Fruit fly (Drosophila melanogaster): ENCODE data around the gene mtg.

Gene mtg

DNA sequence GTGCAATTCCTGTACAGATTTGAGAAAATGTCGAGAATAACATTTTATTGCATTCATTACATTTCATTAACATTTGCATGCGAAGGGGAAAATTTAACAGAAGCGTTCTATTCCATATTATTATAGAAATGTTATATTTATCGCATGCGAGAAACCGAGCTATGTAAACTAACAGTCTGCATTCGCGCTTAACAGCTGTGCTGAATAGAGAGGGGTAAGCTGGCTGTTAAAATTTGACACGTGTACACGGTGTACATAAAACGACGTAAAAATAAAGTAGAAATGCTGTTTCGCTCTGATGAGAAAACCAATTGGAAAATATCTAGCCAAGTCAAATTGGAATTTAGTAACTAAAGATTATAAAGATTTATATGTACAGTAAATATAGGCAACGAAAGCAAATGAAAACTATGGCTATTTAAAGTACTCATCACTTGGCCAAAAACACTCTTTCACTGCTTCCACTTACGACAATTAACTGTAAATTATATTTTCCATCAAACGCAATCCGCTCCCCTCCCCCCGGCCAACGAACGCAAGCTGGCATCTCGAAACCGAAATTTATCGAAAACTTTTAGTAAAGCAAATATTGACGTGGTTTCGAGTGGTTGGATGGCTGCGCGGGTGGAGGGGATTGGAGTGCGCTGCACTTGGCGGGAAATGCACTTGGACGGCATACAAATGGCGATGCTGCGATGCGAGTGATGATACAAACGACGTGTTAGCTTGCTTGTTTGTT, 56.1 kb downstream of the mtg start (continued):
- TF ChIP-seq ato (GFP tag; IDR thresholded peaks at IDR 0.05; ENCODE audit: partially characterized antibody) (no peak; the same call in 1 of the 2 replicates), bbx (GFP tag; IDR thresholded peaks at IDR 0.05; ENCODE audit: partially characterized antibody) (peak; percentile 62; the same call in 1 of the 2 replicates), CG17359 (tag; optimal IDR thresholded peaks at IDR 0.05) (no peak), Fer3 (tag; optimal IDR thresholded peaks at IDR 0.05) (no peak), CG17568 (GFP tag; optimal IDR thresholded peaks at IDR 0.05) (no peak), NC2α (GFP tag; optimal IDR thresholded peaks at IDR 0.05) (no peak), otp (GFP tag; IDR thresholded peaks at IDR 0.05) (no peak), D (optimal IDR thresholded peaks at IDR 0.05) (peak; percentile 37), D (GFP tag; optimal IDR thresholded peaks at IDR 0.05) (no peak), CG2199 (GFP tag; IDR thresholded peaks at IDR 0.05) (peak; percentile 45; the same call in 1 of the 3 replicates), Hey (tag; optimal IDR thresholded peaks at IDR 0.05) (no peak), CG31441 (GFP tag; IDR thresholded peaks at IDR 0.05) (no peak), Atf6 (GFP tag; IDR thresholded peaks at IDR 0.05) (0 out of 2 replicates have a peak, but pooled peaks have one; percentile 17), cad (GFP tag; optimal IDR thresholded peaks at IDR 0.05) (no peak), eve (GFP tag; optimal IDR thresholded peaks at IDR 0.05) (no peak), CrebB (tag; optimal IDR thresholded peaks at IDR 0.05) (no peak), CG17829 (tag; optimal IDR thresholded peaks at IDR 0.05) (no peak), row (GFP tag; IDR thresholded peaks at IDR 0.05) (no peak), gt (GFP tag; IDR thresholded peaks at IDR 0.05) (no peak), slou (GFP tag; optimal IDR thresholded peaks at IDR 0.05) (no peak), stc (GFP tag; IDR thresholded peaks at IDR 0.05) (no peak)

- TF ChIP-seq CG4328 (GFP tag; optimal IDR thresholded peaks at IDR 0.05), result no peak
- TF ChIP-seq CG7745 (tag; optimal IDR thresholded peaks at IDR 0.05), result no peak
- TF ChIP-seq Ets65A (GFP tag), result peak; percentile 90
- no peak for TF ChIP-seq E2f2 (GFP tag; IDR thresholded peaks at IDR 0.05)
- no peak for TF ChIP-seq CG1024 (GFP tag; IDR thresholded peaks at IDR 0.05)
Measured at dm6 chr3R:8306927-8307261, 56.6 kb downstream of the mtg start.

DNA sequence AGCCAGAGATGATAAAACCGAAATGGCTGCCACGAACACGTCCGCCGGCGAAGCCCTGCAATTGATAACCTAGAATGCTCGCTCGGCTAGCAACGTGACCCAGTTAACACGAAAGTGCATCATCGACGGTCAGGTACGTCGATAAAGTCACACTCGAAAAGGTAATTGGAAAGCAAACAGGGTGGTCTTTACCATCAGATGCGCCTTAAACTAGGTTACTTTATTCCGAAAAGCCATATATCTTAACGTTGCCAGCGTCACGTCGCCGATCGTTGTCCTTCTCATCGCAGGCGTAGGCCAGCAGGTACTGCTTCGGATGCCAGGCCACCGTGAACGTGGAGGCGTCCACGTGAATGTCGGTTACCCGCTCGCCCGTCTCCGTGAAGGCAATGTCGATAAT, 57.0 kb downstream of the mtg start:
- TF ChIP-seq cad (GFP tag; optimal IDR thresholded peaks at IDR 0.05) (peak; percentile 82), CG5953 (GFP tag; IDR thresholded peaks at IDR 0.05) (no peak), tll (GFP tag; optimal IDR thresholded peaks at IDR 0.05) (peak in 1 of 2 experiments; percentile 94), Med (GFP tag) (peak; percentile 36)

DNA sequence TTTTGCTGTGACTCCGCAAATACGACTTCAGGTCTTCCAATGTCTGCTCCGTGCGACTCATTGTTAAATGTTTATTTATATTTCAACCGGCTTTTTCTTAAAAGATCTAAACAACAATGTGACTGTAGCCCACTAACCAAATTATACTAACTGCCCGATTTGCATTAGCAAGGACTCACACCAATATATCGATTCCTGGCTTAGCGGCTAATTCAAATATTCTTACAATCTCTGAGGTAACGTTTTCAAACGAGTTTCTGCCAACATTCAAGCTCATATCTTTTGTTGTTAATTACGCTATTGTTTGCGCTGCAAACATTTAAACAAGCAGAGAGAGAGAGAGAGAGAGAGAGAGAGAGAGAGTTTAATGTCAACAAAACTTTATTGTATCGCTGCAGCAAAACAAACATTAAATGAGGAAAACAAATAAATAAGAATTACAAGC, 58.2 kb downstream of the mtg start, which contains the start of gene tex:
Gene tex (minus strand): TSS at position 131 of the 445 bp plus-strand sequence.
- TF ChIP-seq unc-4 (GFP tag; IDR thresholded peaks at IDR 0.05; ENCODE audit: partially characterized antibody) (peak; percentile 50), Gsc (GFP tag; IDR thresholded peaks at IDR 0.05) (no peak), CG8089 (GFP tag; optimal IDR thresholded peaks at IDR 0.05) (peak; percentile 25), CG5953 (GFP tag; IDR thresholded peaks at IDR 0.05) (no peak), NC2β (GFP tag; optimal IDR thresholded peaks at IDR 0.05) (peak; percentile 12), CG15696 (tag; optimal IDR thresholded peaks at IDR 0.05) (peak; percentile 68), cg (GFP tag; optimal IDR thresholded peaks at IDR 0.05) (no peak), zen2 (GFP tag; IDR thresholded peaks at IDR 0.05; ENCODE audit: partially characterized antibody) (no peak), corto (GFP tag; optimal IDR thresholded peaks at IDR 0.05) (no peak), CG13775 (GFP tag; optimal IDR thresholded peaks at IDR 0.05) (no peak), tna (GFP tag; IDR thresholded peaks at IDR 0.05; ENCODE audit: partially characterized antibody) (no peak), CG17829 (tag; optimal IDR thresholded peaks at IDR 0.05) (peak; percentile 25), CG10654 (GFP tag; optimal IDR thresholded peaks at IDR 0.05) (no peak), CG15011 (GFP tag; optimal IDR thresholded peaks at IDR 0.05) (no peak), twi (tag; optimal IDR thresholded peaks at IDR 0.05) (no peak), kah (GFP tag; optimal IDR thresholded peaks at IDR 0.05) (peak; percentile 17), CHES-1-like (GFP tag; optimal IDR thresholded peaks at IDR 0.05) (peak; percentile 44), Trl (optimal IDR thresholded peaks at IDR 0.05) (peak in 1 of 2 experiments; percentile 52), Trl (GFP tag; optimal IDR thresholded peaks at IDR 0.05) (peak; percentile 50), CG18476 (GFP tag; optimal IDR thresholded peaks at IDR 0.05) (no peak)

All from whole organism, embryonic.